In genomic region chrIV:13887408-13888163, ce11 we compare ENCODE assay signal across 2 worm cellular contexts.
TF ChIP-seq lines count a peak whose summit lies in the region.

Gene lin-66, plus strand, starts transcription at chrIV:13888079.

TF ChIP-seq in whole organism, L1 larva, 84 proteins besides CTCF, POLR2A, EP300 and RAD21 (continued from another document):
- TF ChIP-seq aly-2 (tag; optimal IDR thresholded peaks at IDR 0.05; lab: Kevin White, UChicago) = peak; percentile 69
- TF ChIP-seq lin-13 (GFP tag; optimal IDR thresholded peaks at IDR 0.05; lab: Kevin White, UChicago) = peak; percentile 78
- peak; percentile 90 for TF ChIP-seq nhr-47 (tag; optimal IDR thresholded peaks at IDR 0.05; lab: Kevin White, UChicago)
- TF ChIP-seq dpl-1 (GFP tag; optimal IDR thresholded peaks at IDR 0.05; lab: Kevin White, UChicago) = peak; percentile 36 to 55 (median 36)
- no peak for TF ChIP-seq lin-39 (tag; optimal IDR thresholded peaks at IDR 0.05; lab: Kevin White, UChicago)
- TF ChIP-seq lsy-2 (tag; optimal IDR thresholded peaks at IDR 0.05; lab: Kevin White, UChicago) = peak; percentile 74 to 88
- peak in 3 of 6 experiments; percentile 3 to 53 (median 13) for TF ChIP-seq elt-3 (tag; optimal IDR thresholded peaks at IDR 0.05; lab: Kevin White, UChicago)
- peak; percentile 51 for TF ChIP-seq sup-37 (GFP tag; optimal IDR thresholded peaks at IDR 0.05; lab: Kevin White, UChicago)
- peak; percentile 84 for TF ChIP-seq nhr-77 (tag; optimal IDR thresholded peaks at IDR 0.05; lab: Kevin White, UChicago)
- TF ChIP-seq rnt-1 (tag; optimal IDR thresholded peaks at IDR 0.05; lab: Kevin White, UChicago) = peak; percentile 63
- TF ChIP-seq ceh-82 (tag; optimal IDR thresholded peaks at IDR 0.05; lab: Kevin White, UChicago) = peak; percentile 73 to 89 (median 80)

TF ChIP-seq in whole organism, young adult, 124 proteins besides CTCF, POLR2A, EP300 and RAD21 (continued from another document):
- peak; percentile 93 for TF ChIP-seq cebp-2 (GFP tag; IDR thresholded peaks at IDR 0.05; lab: Robert Waterston, UW)
- TF ChIP-seq C17E4.6 (GFP tag; IDR thresholded peaks at IDR 0.05; lab: Robert Waterston, UW) = peak; percentile 38; the same call in 1 of the 2 replicates
- TF ChIP-seq sptf-2 (GFP tag; optimal IDR thresholded peaks at IDR 0.05; lab: Kevin White, UChicago) = no peak
- peak; percentile 64 for TF ChIP-seq B0035.1 (tag; optimal IDR thresholded peaks at IDR 0.05; lab: Kevin White, UChicago)
- peak; percentile 99 for TF ChIP-seq zfh-2 (GFP tag; conservative IDR thresholded peaks at IDR 0.05; lab: Robert Waterston, UW)
- TF ChIP-seq aptf-3 (GFP tag; IDR thresholded peaks at IDR 0.05; lab: Robert Waterston, UW) = 0 out of 2 replicates have a peak, but pooled peaks have one; percentile 44
- TF ChIP-seq ztf-18 (tag; optimal IDR thresholded peaks at IDR 0.05; lab: Kevin White, UChicago) = peak; percentile 84
- TF ChIP-seq F37B4.10 (GFP tag; IDR thresholded peaks at IDR 0.05; lab: Robert Waterston, UW) = no peak
- TF ChIP-seq B0261.1 (tag; optimal IDR thresholded peaks at IDR 0.05; lab: Kevin White, UChicago) = no peak
- peak; percentile 70 for TF ChIP-seq F52B5.7 (tag; optimal IDR thresholded peaks at IDR 0.05; lab: Kevin White, UChicago)
- no peak for TF ChIP-seq F49E8.2 (tag; optimal IDR thresholded peaks at IDR 0.05; lab: Kevin White, UChicago; ENCODE audit: insufficient read depth)
